Fruit fly (Drosophila melanogaster) whole organism, wandering third instar larva: Measurements from ENCODE around the gene CG3744.
A peak's percentile ranks its signal among the peaks of the same experiment; 100 is the strongest.

Experiments used
- CG32264 ChIP-seq: fragments of 200-800 bp; sonication (Bioruptor generic); optimal IDR thresholded peaks from 2 replicates; lab custom pipeline; 2016; ENCODE audit warnings: missing biosample characterization, missing genetic modification characterization
- GATAd ChIP-seq: sonication (Bioruptor generic); optimal IDR thresholded peaks from 2 replicates; lab custom pipeline; 2016; ENCODE audit warnings: missing biosample characterization, missing genetic modification characterization
- Jra ChIP-seq: sonication (Bioruptor generic); optimal IDR thresholded peaks from 2 replicates; lab custom pipeline; 2016; ENCODE audit warnings: missing biosample characterization, missing genetic modification characterization
- Myc ChIP-seq: fragments of >200 bp; optimal IDR thresholded peaks from 2 replicates; lab custom pipeline; 2017
- fru ChIP-seq: fragments of 200-800 bp; sonication (Bioruptor generic); optimal IDR thresholded peaks from 3 replicates; lab custom pipeline; 2016; ENCODE audit warnings: missing biosample characterization, mild to moderate bottlenecking, missing genetic modification characterization

DNA sequence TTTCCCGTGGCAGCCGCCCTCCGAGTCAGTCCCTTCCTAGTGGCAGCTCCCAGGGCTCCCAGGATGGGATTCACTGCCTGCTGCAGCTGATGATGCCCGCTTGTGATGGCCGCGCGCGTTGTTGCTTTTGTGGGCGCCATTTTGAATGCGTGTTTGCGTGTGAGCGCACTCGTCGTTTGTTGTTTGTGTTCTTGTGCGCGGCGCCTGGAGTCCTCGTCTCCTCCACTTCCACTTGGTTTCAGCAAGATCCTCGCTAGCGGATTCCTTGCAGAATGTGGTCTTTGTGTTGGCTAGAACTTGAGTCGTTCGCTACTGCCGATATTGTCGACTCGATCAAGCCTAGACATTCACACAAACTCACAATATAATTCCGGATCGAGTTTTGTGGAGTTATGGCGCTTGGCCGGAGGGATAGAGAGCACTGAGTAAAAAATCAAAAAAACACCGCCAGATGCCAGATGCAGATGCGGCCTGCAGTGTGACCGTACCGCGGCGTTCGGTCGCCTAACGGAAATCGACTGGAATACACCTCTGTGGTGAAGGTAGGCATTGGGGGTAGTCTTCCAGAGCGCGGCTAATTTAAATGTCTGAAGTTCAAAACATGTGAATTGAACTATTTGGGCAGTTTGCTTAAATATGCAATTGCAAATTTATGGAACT lies 5.9 kb downstream of the CG3744 start, which contains the start of gene CycB3:
- no peak for TF ChIP-seq Jra (GFP tag; lab: Kevin White, UChicago)
- TF ChIP-seq fru (GFP tag; lab: Kevin White, UChicago) = no peak
- no peak for TF ChIP-seq CG32264 (GFP tag; lab: Kevin White, UChicago)
- TF ChIP-seq GATAd (GFP tag; lab: Kevin White, UChicago) = no peak
- peak; percentile 58 for TF ChIP-seq Myc
